Fruit fly (Drosophila melanogaster): ENCODE data around the gene CG2926.

The CG2926 gene

DNA sequence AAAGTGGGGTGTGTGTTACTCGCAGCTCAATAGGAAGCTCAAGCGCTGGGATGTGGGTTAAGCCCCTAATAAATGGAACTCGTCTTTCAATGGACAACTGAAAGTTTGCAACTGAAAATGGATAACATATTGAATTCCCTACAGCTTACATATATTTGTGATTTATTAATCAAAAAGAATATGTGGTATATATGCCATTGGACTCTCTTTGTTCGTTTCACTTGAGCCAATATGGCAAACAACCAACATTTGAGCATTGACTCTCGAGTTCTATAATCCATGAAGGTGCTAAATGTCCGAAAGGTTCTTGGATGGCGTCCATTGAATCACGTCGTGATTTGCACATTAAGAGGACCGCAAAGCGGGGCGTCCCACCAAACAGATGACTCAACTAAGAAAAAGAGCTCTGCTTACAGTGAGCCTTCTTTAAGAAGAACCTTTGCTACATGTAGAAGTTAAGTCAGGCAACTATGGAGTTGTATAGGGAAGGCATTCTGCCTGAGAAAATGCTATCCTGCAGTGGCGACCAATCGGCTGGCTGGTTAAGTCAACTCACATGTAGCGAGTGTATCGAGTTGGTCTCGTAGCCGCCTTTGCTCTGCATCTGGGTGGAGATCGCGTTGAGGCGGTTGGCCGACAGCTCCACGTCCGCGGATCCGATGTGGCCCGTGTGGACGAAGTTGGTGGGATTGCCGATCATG, 29.9 kb upstream of the CG2926 start:
- TF ChIP-seq CG1620 (GFP tag; optimal IDR thresholded peaks at IDR 0.05) (no peak), tj (GFP tag; optimal IDR thresholded peaks at IDR 0.05) (no peak), cnc (optimal IDR thresholded peaks at IDR 0.05) (no peak), CG5204 (GFP tag; optimal IDR thresholded peaks at IDR 0.05) (no peak), Mnt (GFP tag; optimal IDR thresholded peaks at IDR 0.05) (no peak), pad (GFP tag; optimal IDR thresholded peaks at IDR 0.05) (no peak), Hr96 (GFP tag; optimal IDR thresholded peaks at IDR 0.05) (no peak)

DNA sequence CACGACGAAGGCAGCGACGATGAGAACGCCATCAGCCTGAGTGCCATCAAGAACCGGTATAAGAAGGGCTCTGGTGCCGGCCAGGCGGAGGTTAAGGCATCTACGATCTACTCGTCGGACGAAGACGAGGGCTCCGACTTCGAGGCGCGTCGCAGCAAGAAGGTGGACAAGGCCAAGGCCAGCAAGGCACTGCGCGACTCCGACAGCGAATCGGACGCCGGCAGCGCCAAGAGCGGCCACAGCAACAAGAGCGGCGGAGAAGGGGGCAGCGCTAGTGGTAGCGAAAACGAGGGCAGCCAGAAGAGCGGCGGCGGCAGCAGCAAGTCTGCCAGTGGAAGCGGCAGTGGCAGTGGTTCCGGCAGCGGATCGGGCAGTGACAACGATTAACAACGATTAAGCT, 27.3 kb upstream of the CG2926 start:
- TF ChIP-seq cic (GFP tag; optimal IDR thresholded peaks at IDR 0.05) (no peak), toe (GFP tag; optimal IDR thresholded peaks at IDR 0.05) (no peak), kay (GFP tag; ENCODE audit: borderline replicate concordance) (no peak), Crg-1 (GFP tag; optimal IDR thresholded peaks at IDR 0.05) (no peak), Hr96 (GFP tag; optimal IDR thresholded peaks at IDR 0.05) (no peak), CG12768 (GFP tag; optimal IDR thresholded peaks at IDR 0.05) (no peak), Mnt (GFP tag; optimal IDR thresholded peaks at IDR 0.05) (no peak), CG11617 (GFP tag; optimal IDR thresholded peaks at IDR 0.05) (no peak), CG33017 (tag; optimal IDR thresholded peaks at IDR 0.05) (no peak)

- TF ChIP-seq Mnt (GFP tag; optimal IDR thresholded peaks at IDR 0.05) (peak; percentile 36), cnc (optimal IDR thresholded peaks at IDR 0.05) (no peak), ovo (GFP tag; optimal IDR thresholded peaks at IDR 0.05) (peak; percentile 46), CG12768 (GFP tag; optimal IDR thresholded peaks at IDR 0.05) (peak; percentile 7), CG1620 (GFP tag; optimal IDR thresholded peaks at IDR 0.05) (no peak), toe (GFP tag; optimal IDR thresholded peaks at IDR 0.05) (no peak), pad (GFP tag; optimal IDR thresholded peaks at IDR 0.05) (peak; percentile 5), CG14711 (tag; optimal IDR thresholded peaks at IDR 0.05) (no peak), Crg-1 (GFP tag; optimal IDR thresholded peaks at IDR 0.05) (peak; percentile 14), CG5204 (GFP tag; optimal IDR thresholded peaks at IDR 0.05) (no peak), bab1 (GFP tag; optimal IDR thresholded peaks at IDR 0.05) (peak; percentile 40), cic (GFP tag; optimal IDR thresholded peaks at IDR 0.05) (no peak), kay (GFP tag; ENCODE audit: borderline replicate concordance) (no peak), CG11617 (GFP tag; optimal IDR thresholded peaks at IDR 0.05) (peak; percentile 59), Hr96 (GFP tag; optimal IDR thresholded peaks at IDR 0.05) (no peak), Clk (GFP tag; optimal IDR thresholded peaks at IDR 0.05) (no peak), CG33017 (tag; optimal IDR thresholded peaks at IDR 0.05) (no peak), CG7101 (tag; optimal IDR thresholded peaks at IDR 0.05) (peak; percentile 23), CG7045 (GFP tag; optimal IDR thresholded peaks at IDR 0.05) (peak; percentile 23), tj (GFP tag; optimal IDR thresholded peaks at IDR 0.05) (peak; percentile 26)
Measured at dm6 chr3R:5613114-5613443, 24.9 kb upstream of the CG2926 start, which contains the start of gene Atu. Gene Atu (plus strand): TSS chr3R:5613358.

DNA sequence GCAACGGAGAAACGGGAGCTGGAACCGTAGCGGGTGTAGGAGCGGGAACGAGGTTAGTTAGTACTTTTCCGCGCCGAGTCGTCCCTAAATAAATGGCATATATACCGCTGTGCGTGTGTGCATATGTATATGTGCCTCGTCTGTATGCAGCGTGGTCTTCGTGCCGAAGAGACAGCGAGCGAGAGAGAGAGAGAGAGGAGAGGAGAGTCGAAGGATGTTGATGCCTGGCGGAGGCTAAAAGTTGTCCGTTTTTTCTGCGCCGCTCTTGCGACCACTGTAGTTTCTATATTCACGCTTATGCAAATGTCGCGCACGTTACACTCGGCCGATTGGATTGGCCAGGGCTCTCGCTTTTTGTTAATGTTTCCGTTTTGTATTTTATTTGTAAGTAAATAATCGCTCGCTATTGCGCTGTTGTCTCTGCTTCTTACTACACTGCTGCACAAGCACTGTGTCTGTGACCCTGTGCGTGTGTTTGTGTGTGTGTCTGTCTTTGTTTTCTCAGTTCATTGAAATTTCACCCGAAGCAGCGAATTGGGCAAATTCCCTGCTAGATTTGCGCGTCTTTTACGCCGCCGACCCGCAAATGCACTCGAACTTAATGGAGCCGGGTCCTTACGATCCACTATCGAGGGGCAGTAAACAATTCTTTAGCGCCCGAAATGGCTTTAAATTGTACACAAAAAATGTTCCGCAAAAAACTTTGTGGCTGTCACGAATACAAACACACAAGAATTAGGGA, 24.4 kb upstream of the CG2926 start, which contains the start of gene Rga:
TSS of gene Rga (minus strand) at position 741 of the 742 bp plus-strand sequence.
- TF ChIP-seq CG5204 (GFP tag; optimal IDR thresholded peaks at IDR 0.05) (no peak), CG11617 (GFP tag; optimal IDR thresholded peaks at IDR 0.05) (no peak), Hr96 (GFP tag; optimal IDR thresholded peaks at IDR 0.05) (no peak), kay (GFP tag; ENCODE audit: borderline replicate concordance) (no peak), ovo (GFP tag; optimal IDR thresholded peaks at IDR 0.05) (no peak), tj (GFP tag; optimal IDR thresholded peaks at IDR 0.05) (peak; percentile 2)

DNA sequence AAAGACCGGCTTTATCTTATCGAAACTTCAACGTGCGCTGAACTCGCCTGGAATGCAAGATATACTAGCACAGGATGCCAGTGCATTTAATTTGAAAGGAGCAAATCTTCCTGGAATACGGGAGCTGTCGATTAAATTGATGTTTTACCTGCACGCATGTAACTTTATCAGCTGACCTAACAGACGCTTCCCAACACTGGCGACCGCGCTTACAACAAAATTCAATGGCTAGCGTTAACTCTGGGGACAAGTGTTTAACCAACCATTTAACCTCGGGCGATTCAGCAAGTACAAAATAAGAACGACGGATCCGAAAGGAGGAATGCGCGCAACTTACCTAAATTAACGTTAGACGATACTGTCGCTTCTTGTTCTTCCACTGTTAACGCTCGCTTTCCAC, 23.6 kb upstream of the CG2926 start:
- TF ChIP-seq CG11617 (GFP tag; optimal IDR thresholded peaks at IDR 0.05): no peak
- TF ChIP-seq toe (GFP tag; optimal IDR thresholded peaks at IDR 0.05): no peak
- TF ChIP-seq cnc (optimal IDR thresholded peaks at IDR 0.05): no peak
- no peak for TF ChIP-seq pad (GFP tag; optimal IDR thresholded peaks at IDR 0.05)
- no peak for TF ChIP-seq bab1 (GFP tag; optimal IDR thresholded peaks at IDR 0.05)
- no peak for TF ChIP-seq CG7045 (GFP tag; optimal IDR thresholded peaks at IDR 0.05)
- no peak for TF ChIP-seq Clk (GFP tag; optimal IDR thresholded peaks at IDR 0.05)
- no peak for TF ChIP-seq CG12768 (GFP tag; optimal IDR thresholded peaks at IDR 0.05)
- TF ChIP-seq kay (GFP tag; ENCODE audit: borderline replicate concordance): no peak
- TF ChIP-seq cic (GFP tag; optimal IDR thresholded peaks at IDR 0.05): no peak
- TF ChIP-seq CG7101 (tag; optimal IDR thresholded peaks at IDR 0.05): no peak
- no peak for TF ChIP-seq Hr96 (GFP tag; optimal IDR thresholded peaks at IDR 0.05)
- no peak for TF ChIP-seq CG5204 (GFP tag; optimal IDR thresholded peaks at IDR 0.05)
- TF ChIP-seq Mnt (GFP tag; optimal IDR thresholded peaks at IDR 0.05): no peak
- TF ChIP-seq CG33017 (tag; optimal IDR thresholded peaks at IDR 0.05): no peak
- no peak for TF ChIP-seq CG14711 (tag; optimal IDR thresholded peaks at IDR 0.05)
- TF ChIP-seq CG1620 (GFP tag; optimal IDR thresholded peaks at IDR 0.05): no peak
- no peak for TF ChIP-seq ovo (GFP tag; optimal IDR thresholded peaks at IDR 0.05)

dm6 chr3R:5611167-5611566, 23.0 kb upstream of the CG2926 start:
- TF ChIP-seq CG12768 (GFP tag; optimal IDR thresholded peaks at IDR 0.05) (no peak), pad (GFP tag; optimal IDR thresholded peaks at IDR 0.05) (peak; percentile 0)
